Fruit fly (Drosophila melanogaster): ENCODE measurements around the gene Tsp29Fa.

Tsp29Fa gene

DNA sequence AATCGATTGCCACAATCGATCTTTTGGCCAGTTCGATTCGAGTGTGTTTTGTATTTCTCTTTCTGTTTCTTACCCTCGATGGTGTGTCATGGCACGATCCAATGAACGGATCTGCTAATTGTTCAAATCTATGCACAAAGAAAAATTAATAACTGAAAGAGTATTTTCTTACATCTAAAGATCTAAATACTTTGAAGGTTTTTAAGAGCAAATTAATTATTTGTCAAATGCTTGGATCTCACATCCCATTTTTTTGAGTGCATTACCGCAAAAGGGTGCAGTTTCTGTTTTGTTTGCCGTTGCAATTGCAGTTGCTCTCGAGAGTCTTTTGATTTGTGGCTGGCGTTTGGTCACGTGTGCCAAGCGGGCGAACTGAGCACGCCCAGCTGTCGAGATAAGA is 11.8 kb upstream of the Tsp29Fa start:
- TF ChIP-seq CG17806 (tag; optimal IDR thresholded peaks at IDR 0.05) (no peak), CG12605 (GFP tag; IDR thresholded peaks at IDR 0.05) (no peak), CG8301 (tag; optimal IDR thresholded peaks at IDR 0.05) (no peak), D1 (tag; optimal IDR thresholded peaks at IDR 0.05) (no peak), CG13204 (GFP tag; optimal IDR thresholded peaks at IDR 0.05) (no peak), Pif1A (GFP tag; optimal IDR thresholded peaks at IDR 0.05) (no peak), EcR (GFP tag; optimal IDR thresholded peaks at IDR 0.05) (no peak), CG9948 (tag; optimal IDR thresholded peaks at IDR 0.05) (no peak), CG14655 (GFP tag; optimal IDR thresholded peaks at IDR 0.05) (no peak), gl (tag; optimal IDR thresholded peaks at IDR 0.05) (no peak), rn (GFP tag; IDR thresholded peaks at IDR 0.05) (no peak), CG15710 (tag; optimal IDR thresholded peaks at IDR 0.05) (no peak), CG34367 (tag; optimal IDR thresholded peaks at IDR 0.05) (no peak), CG4496 (GFP tag; IDR thresholded peaks at IDR 0.05) (peak; percentile 46; the same call in 1 of the 3 replicates), Pif1B (GFP tag; optimal IDR thresholded peaks at IDR 0.05) (no peak), CG32121 (GFP tag; IDR thresholded peaks at IDR 0.05) (peak; percentile 30; the same call in 1 of the 2 replicates), CG10348 (GFP tag; IDR thresholded peaks at IDR 0.05) (no peak), fd96Ca (GFP tag; IDR thresholded peaks at IDR 0.05) (no peak), CG8159 (tag; optimal IDR thresholded peaks at IDR 0.05) (peak; percentile 1), Snoo (tag; optimal IDR thresholded peaks at IDR 0.05) (no peak), Ets98B (GFP tag; IDR thresholded peaks at IDR 0.05) (peak; percentile 24; the same call in 1 of the 2 replicates)

DNA sequence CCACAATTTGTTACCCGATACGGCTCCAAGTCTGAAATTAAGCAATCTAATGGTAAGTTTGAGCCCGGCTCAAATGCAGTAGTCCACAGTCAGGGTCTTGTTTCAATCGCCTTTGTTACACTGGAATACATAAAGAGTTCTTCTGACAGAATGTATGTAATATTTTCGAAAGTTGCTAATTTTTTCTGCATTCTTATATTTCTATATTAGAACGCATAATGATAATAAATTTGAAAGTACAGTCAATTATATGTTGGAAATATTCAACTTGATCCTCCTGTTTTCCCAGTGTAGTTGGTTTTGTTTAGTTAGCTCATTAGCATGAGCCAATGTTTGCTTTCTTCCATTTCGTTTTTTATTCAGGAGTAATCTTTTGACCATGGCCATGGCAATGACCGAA is 10.4 kb upstream of the Tsp29Fa start:
- TF ChIP-seq CG10348 (GFP tag; IDR thresholded peaks at IDR 0.05) (no peak), CG8301 (tag; optimal IDR thresholded peaks at IDR 0.05) (peak; percentile 60), CG4496 (GFP tag; IDR thresholded peaks at IDR 0.05) (peak; percentile 50; the same call in 2 of the 3 replicates)

dm6 chr2L:8931176-8931575 is 2.6 kb upstream of the Tsp29Fa start:
- TF ChIP-seq EcR (GFP tag; optimal IDR thresholded peaks at IDR 0.05) (no peak), Pif1A (GFP tag; optimal IDR thresholded peaks at IDR 0.05) (no peak), Ets98B (GFP tag; IDR thresholded peaks at IDR 0.05) (no peak), CG10348 (GFP tag; IDR thresholded peaks at IDR 0.05) (no peak), CG8301 (tag; optimal IDR thresholded peaks at IDR 0.05) (no peak), CG34367 (tag; optimal IDR thresholded peaks at IDR 0.05) (no peak), CG32121 (GFP tag; IDR thresholded peaks at IDR 0.05) (no peak), CG12605 (GFP tag; IDR thresholded peaks at IDR 0.05) (no peak), Snoo (tag; optimal IDR thresholded peaks at IDR 0.05) (no peak), rn (GFP tag; IDR thresholded peaks at IDR 0.05) (no peak), CG14655 (GFP tag; optimal IDR thresholded peaks at IDR 0.05) (no peak), Pif1B (GFP tag; optimal IDR thresholded peaks at IDR 0.05) (no peak), CG4496 (GFP tag; IDR thresholded peaks at IDR 0.05) (no peak), CG9948 (tag; optimal IDR thresholded peaks at IDR 0.05) (no peak), CG15710 (tag; optimal IDR thresholded peaks at IDR 0.05) (no peak), CG13204 (GFP tag; optimal IDR thresholded peaks at IDR 0.05) (no peak)

DNA sequence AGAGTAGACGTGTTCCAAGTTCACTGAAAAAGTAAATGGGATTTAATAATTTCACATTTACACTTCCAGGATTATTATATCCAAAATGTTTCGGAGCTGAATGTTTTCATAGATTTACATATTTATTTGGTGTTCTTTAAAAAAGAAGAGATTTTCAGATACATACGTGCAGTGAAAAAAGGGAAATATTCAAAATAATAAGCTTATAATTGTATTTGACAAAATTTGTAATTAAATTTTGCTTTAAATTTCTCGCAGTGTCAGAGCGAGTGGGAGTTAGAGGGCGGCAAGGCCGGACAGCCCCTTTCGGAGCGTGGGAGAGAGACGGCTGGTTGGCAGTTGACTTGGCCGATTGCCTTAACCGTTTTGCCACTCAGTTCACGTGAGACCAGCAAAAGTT is 3.2 kb downstream of the Tsp29Fa start, which contains the start of gene Tsp29Fb:
Gene Tsp29Fb, plus strand, starts transcription at position 388 of the 400 bp plus-strand sequence.
- TF ChIP-seq rn (GFP tag; IDR thresholded peaks at IDR 0.05) (no peak), EcR (GFP tag; optimal IDR thresholded peaks at IDR 0.05) (no peak), D1 (tag; optimal IDR thresholded peaks at IDR 0.05) (no peak), CG9948 (tag; optimal IDR thresholded peaks at IDR 0.05) (no peak), Pif1A (GFP tag; optimal IDR thresholded peaks at IDR 0.05) (peak; percentile 48), CG34367 (tag; optimal IDR thresholded peaks at IDR 0.05) (no peak), CG12605 (GFP tag; IDR thresholded peaks at IDR 0.05) (no peak), Snoo (tag; optimal IDR thresholded peaks at IDR 0.05) (peak; percentile 62), CG15710 (tag; optimal IDR thresholded peaks at IDR 0.05) (no peak), Ets98B (GFP tag; IDR thresholded peaks at IDR 0.05) (peak; percentile 36), CG4496 (GFP tag; IDR thresholded peaks at IDR 0.05) (0 out of 3 replicates have a peak, but pooled peaks have one; percentile 31), CG32121 (GFP tag; IDR thresholded peaks at IDR 0.05) (no peak), Pif1B (GFP tag; optimal IDR thresholded peaks at IDR 0.05) (peak; percentile 18), CG10348 (GFP tag; IDR thresholded peaks at IDR 0.05) (no peak), CG8159 (tag; optimal IDR thresholded peaks at IDR 0.05) (peak; percentile 59), CG17806 (tag; optimal IDR thresholded peaks at IDR 0.05) (no peak), CG14655 (GFP tag; optimal IDR thresholded peaks at IDR 0.05) (no peak), gl (tag; optimal IDR thresholded peaks at IDR 0.05) (no peak), CG13204 (GFP tag; optimal IDR thresholded peaks at IDR 0.05) (no peak), fd96Ca (GFP tag; IDR thresholded peaks at IDR 0.05) (no peak)

dm6 chr2L:8937837-8938413 is 4.2 kb downstream of the Tsp29Fa start:
- TF ChIP-seq CG8159 (tag; optimal IDR thresholded peaks at IDR 0.05), result no peak
- no peak for TF ChIP-seq fd96Ca (GFP tag; IDR thresholded peaks at IDR 0.05)
- no peak for TF ChIP-seq D1 (tag; optimal IDR thresholded peaks at IDR 0.05)
- TF ChIP-seq CG34367 (tag; optimal IDR thresholded peaks at IDR 0.05), result no peak
- TF ChIP-seq EcR (GFP tag; optimal IDR thresholded peaks at IDR 0.05), result no peak
- no peak for TF ChIP-seq CG8301 (tag; optimal IDR thresholded peaks at IDR 0.05)

dm6 chr2L:8940680-8941079 is 6.9 kb downstream of the Tsp29Fa start:
- TF ChIP-seq CG10348 (GFP tag; IDR thresholded peaks at IDR 0.05), result no peak
- no peak for TF ChIP-seq EcR (GFP tag; optimal IDR thresholded peaks at IDR 0.05)
- no peak for TF ChIP-seq Snoo (tag; optimal IDR thresholded peaks at IDR 0.05)
- no peak for TF ChIP-seq fd96Ca (GFP tag; IDR thresholded peaks at IDR 0.05)
- no peak for TF ChIP-seq CG8301 (tag; optimal IDR thresholded peaks at IDR 0.05)
- no peak for TF ChIP-seq CG17806 (tag; optimal IDR thresholded peaks at IDR 0.05)
- TF ChIP-seq Pif1A (GFP tag; optimal IDR thresholded peaks at IDR 0.05), result no peak
- no peak for TF ChIP-seq Ets98B (GFP tag; IDR thresholded peaks at IDR 0.05)
- TF ChIP-seq gl (tag; optimal IDR thresholded peaks at IDR 0.05), result no peak
- TF ChIP-seq CG32121 (GFP tag; IDR thresholded peaks at IDR 0.05), result no peak
- no peak for TF ChIP-seq rn (GFP tag; IDR thresholded peaks at IDR 0.05)
